Fruit fly (Drosophila melanogaster) whole organism, embryonic: ENCODE measurements around the gene CG7702.

ENCODE experiments used
- ATbp ChIP-seq: fragments of 200-800 bp; sonication (Bioruptor generic); optimal IDR thresholded peaks from 2 replicates; lab custom pipeline; 2017; ENCODE audit warnings: missing biosample characterization, mild to moderate bottlenecking, missing genetic modification characterization, missing genetic modification reagents
- CG11398 ChIP-seq: fragments of 200-800 bp; sonication (Bioruptor generic); optimal IDR thresholded peaks from 2 replicates; lab custom pipeline; 2016; ENCODE audit warnings: missing biosample characterization, missing genetic modification characterization
- CG12236 ChIP-seq: fragments of 200-800 bp; sonication (Bioruptor generic); optimal IDR thresholded peaks from 2 replicates; lab custom pipeline; 2016; ENCODE audit warnings: missing biosample characterization, missing genetic modification characterization
- CG1233 ChIP-seq: fragments of 200-800 bp; sonication (Bioruptor generic); optimal IDR thresholded peaks from 4 replicates; lab custom pipeline; 2018; ENCODE audit warnings: missing biosample characterization, mild to moderate bottlenecking, missing genetic modification characterization
- CG12659 ChIP-seq: fragments of 200-800 bp; sonication (Bioruptor generic); optimal IDR thresholded peaks from 3 replicates; lab custom pipeline; 2017; ENCODE audit warnings: mild to moderate bottlenecking, missing biosample characterization, missing genetic modification reagents, missing genetic modification characterization
- CG13287 ChIP-seq: fragments of 200-800 bp; sonication (Bioruptor generic); IDR thresholded peaks from 2 replicates; pipeline ENCODE4 v1.3.6; 2022; ENCODE audit warnings: missing biosample characterization, missing genetic modification characterization; ENCODE audit not compliant: partially characterized antibody
- CG13624 ChIP-seq: fragments of 200-800 bp; sonication (Bioruptor generic); optimal IDR thresholded peaks from 2 replicates; lab custom pipeline; 2016; ENCODE audit warnings: missing biosample characterization, missing genetic modification characterization
- CG14014 ChIP-seq: fragments of 200-800 bp; sonication (Bioruptor generic); IDR thresholded peaks from 2 replicates; pipeline ENCODE4 v1.3.6; 2022; ENCODE audit warnings: missing biosample characterization, missing genetic modification characterization
- CG14860 ChIP-seq: fragments of 200-800 bp; sonication (Bioruptor generic); IDR thresholded peaks from 3 replicates; pipeline ENCODE4 v1.3.6; 2022; ENCODE audit warnings: missing biosample characterization, missing genetic modification characterization; ENCODE audit not compliant: partially characterized antibody
- CG14965 ChIP-seq: fragments of 200-800 bp; sonication (Bioruptor generic); optimal IDR thresholded peaks from 2 replicates; lab custom pipeline; 2016; ENCODE audit warnings: missing biosample characterization, missing genetic modification characterization, borderline replicate concordance
- CG15514 ChIP-seq: fragments of 200-800 bp; sonication (Bioruptor generic); optimal IDR thresholded peaks from 3 replicates; lab custom pipeline; 2017; ENCODE audit warnings: missing biosample characterization, missing genetic modification characterization, mild to moderate bottlenecking, moderate library complexity, missing genetic modification reagents
- CG2199 ChIP-seq: fragments of 200-800 bp; sonication (Bioruptor generic); IDR thresholded peaks from 3 replicates; pipeline ENCODE4 v1.3.6; 2022; ENCODE audit warnings: missing biosample characterization, missing genetic modification characterization
- CG3163 ChIP-seq: fragments of 200-800 bp; sonication (Bioruptor generic); optimal IDR thresholded peaks from 3 replicates; lab custom pipeline; 2016; ENCODE audit warnings: missing biosample characterization, missing genetic modification characterization
- CG33213 ChIP-seq: fragments of 200-800 bp; sonication (Bioruptor generic); optimal IDR thresholded peaks from 3 replicates; lab custom pipeline; 2016; ENCODE audit warnings: missing biosample characterization, missing genetic modification characterization
- CG4617 ChIP-seq: fragments of 200-800 bp; sonication (Bioruptor generic); optimal IDR thresholded peaks from 3 replicates; lab custom pipeline; 2016; ENCODE audit warnings: missing biosample characterization, missing genetic modification characterization, borderline replicate concordance
- CG7745 ChIP-seq: fragments of 200-800 bp; sonication (Bioruptor generic); optimal IDR thresholded peaks from 2 replicates; lab custom pipeline; 2018; ENCODE audit warnings: missing biosample characterization, mild to moderate bottlenecking, missing genetic modification characterization, moderate library complexity
- CG8290 ChIP-seq, 3 experiments: fragments of 200-800 bp; sonication (Bioruptor generic); optimal IDR thresholded peaks; 2 replicates each; lab custom pipeline; 2016 to 2019; ENCODE audit warnings: missing biosample characterization in 3 of 3, missing genetic modification characterization in 3 of 3, mild to moderate bottlenecking in 2 of 3, moderate library complexity in 1 of 3
- CG9727 ChIP-seq: fragments of 200-800 bp; sonication (Bioruptor generic); optimal IDR thresholded peaks from 3 replicates; lab custom pipeline; 2017; ENCODE audit warnings: missing biosample characterization, mild to moderate bottlenecking, missing genetic modification characterization
- CTCF ChIP-seq: fragments of 200-800 bp; sonication (Bioruptor generic); optimal IDR thresholded peaks from 2 replicates; lab custom pipeline; 2017; ENCODE audit warnings: missing biosample characterization, mild to moderate bottlenecking, missing genetic modification characterization, moderate library complexity
- D19A ChIP-seq: fragments of 200-800 bp; optimal IDR thresholded peaks from 3 replicates; lab custom pipeline; 2019; ENCODE audit warnings: missing biosample characterization, mild to moderate bottlenecking, missing genetic modification characterization, moderate library complexity
- Dfd ChIP-seq, 2 experiments: fragments of >200 bp; optimal IDR thresholded peaks; 2 replicates each; lab custom pipeline; 2017; ENCODE audit warnings: missing biosample characterization in 2 of 2, missing genetic modification characterization in 2 of 2
- E2f1 ChIP-seq: fragments of 200-800 bp; sonication (Bioruptor generic); IDR thresholded peaks from 2 replicates; pipeline ENCODE4 v1.3.6; 2022; ENCODE audit warnings: missing biosample characterization, missing genetic modification characterization
- HLH4C ChIP-seq: fragments of 200-800 bp; sonication (Bioruptor generic); IDR thresholded peaks from 3 replicates; pipeline ENCODE4 v1.3.6; 2022; ENCODE audit warnings: missing biosample characterization, missing genetic modification characterization; ENCODE audit not compliant: partially characterized antibody
- HmgZ ChIP-seq: fragments of 200-800 bp; sonication (Bioruptor generic); optimal IDR thresholded peaks from 2 replicates; lab custom pipeline; 2018; ENCODE audit warnings: missing biosample characterization, mild to moderate bottlenecking, missing genetic modification characterization
- Jarid2 ChIP-seq: fragments of 200-800 bp; sonication (Bioruptor generic); optimal IDR thresholded peaks from 3 replicates; lab custom pipeline; 2017; ENCODE audit warnings: mild to moderate bottlenecking, missing biosample characterization, missing genetic modification reagents, missing genetic modification characterization
- Lpt ChIP-seq: fragments of >200 bp; optimal IDR thresholded peaks from 2 replicates; lab custom pipeline; 2018; ENCODE audit warnings: missing biosample characterization, missing genetic modification characterization
- Oli ChIP-seq: fragments of 200-800 bp; sonication (Bioruptor generic); optimal IDR thresholded peaks from 2 replicates; lab custom pipeline; 2018; ENCODE audit warnings: missing biosample characterization, mild to moderate bottlenecking, missing genetic modification characterization, moderate library complexity
- PHDP ChIP-seq: fragments of 200-800 bp; sonication (Bioruptor generic); optimal IDR thresholded peaks from 3 replicates; lab custom pipeline; 2018; ENCODE audit warnings: missing biosample characterization, mild to moderate bottlenecking, missing genetic modification characterization, moderate library complexity
- Stat92E ChIP-seq, 3 experiments: fragments of >200 bp in 2 of 3; fragments of 200-800 bp in 1 of 3; sonication (Bioruptor generic) in 1 of 3; optimal IDR thresholded peaks; 2 replicates each; lab custom pipeline; 2017 to 2019; ENCODE audit warnings: missing biosample characterization in 3 of 3, missing genetic modification characterization in 3 of 3, mild to moderate bottlenecking in 1 of 3, moderate library complexity in 1 of 3
- Trl ChIP-seq, 3 experiments: fragments of >200 bp in 2 of 3; fragments of 200-800 bp in 1 of 3; sonication (Bioruptor generic) in 1 of 3; optimal IDR thresholded peaks; 2 replicates in 1 of 3; 3 replicates in 2 of 3; lab custom pipeline; 2016 to 2017; ENCODE audit warnings: missing biosample characterization in 1 of 3, missing genetic modification characterization in 1 of 3
- al ChIP-seq: fragments of 200-800 bp; sonication (Bioruptor generic); IDR thresholded peaks from 2 replicates; pipeline ENCODE4 v1.3.6; 2022; ENCODE audit warnings: missing biosample characterization, missing genetic modification characterization
- ara ChIP-seq: fragments of 200-800 bp; sonication (Bioruptor generic); IDR thresholded peaks from 2 replicates; pipeline ENCODE4 v1.3.6; 2022; ENCODE audit warnings: missing biosample characterization, missing genetic modification characterization
- bbx ChIP-seq: fragments of 200-800 bp; sonication (Bioruptor generic); IDR thresholded peaks from 2 replicates; pipeline ENCODE4 v1.3.6; 2022; ENCODE audit warnings: missing biosample characterization, missing genetic modification characterization; ENCODE audit not compliant: partially characterized antibody
- br ChIP-seq: fragments of >200 bp; optimal IDR thresholded peaks from 2 replicates; lab custom pipeline; 2017
- btn ChIP-seq: fragments of 200-800 bp; sonication (Bioruptor generic); optimal IDR thresholded peaks from 2 replicates; lab custom pipeline; 2016; ENCODE audit warnings: missing biosample characterization, missing genetic modification characterization
- crp ChIP-seq, 2 experiments: fragments of 200-800 bp; sonication (Bioruptor generic); optimal IDR thresholded peaks; 2 replicates in 1 of 2; 3 replicates in 1 of 2; lab custom pipeline; 2017; ENCODE audit warnings: missing biosample characterization in 2 of 2, missing genetic modification characterization in 2 of 2, mild to moderate bottlenecking in 1 of 2, moderate library complexity in 1 of 2
- ewg ChIP-seq: fragments of 200-800 bp; sonication (Bioruptor generic); optimal IDR thresholded peaks from 3 replicates; lab custom pipeline; 2017; ENCODE audit warnings: mild to moderate bottlenecking, missing biosample characterization, missing genetic modification reagents, missing genetic modification characterization
- fd96Cb ChIP-seq: fragments of 200-800 bp; sonication (Bioruptor generic); optimal IDR thresholded peaks from 2 replicates; lab custom pipeline; 2018; ENCODE audit warnings: missing biosample characterization, mild to moderate bottlenecking, missing genetic modification characterization, moderate library complexity
- gfzf ChIP-seq: fragments of 200-800 bp; sonication (Bioruptor generic); optimal IDR thresholded peaks from 2 replicates; lab custom pipeline; 2016; ENCODE audit warnings: missing biosample characterization, mild to moderate bottlenecking, missing genetic modification characterization, moderate library complexity
- her ChIP-seq: fragments of 200-800 bp; sonication (Bioruptor generic); optimal IDR thresholded peaks from 2 replicates; lab custom pipeline; 2016; ENCODE audit warnings: missing biosample characterization, missing genetic modification characterization
- hth ChIP-seq: fragments of >200 bp; optimal IDR thresholded peaks from 2 replicates; lab custom pipeline; 2017; ENCODE audit warnings: inconsistent platforms
- kay ChIP-seq: fragments of 200-800 bp; sonication (Bioruptor generic); optimal IDR thresholded peaks from 2 replicates; lab custom pipeline; 2016; ENCODE audit warnings: missing biosample characterization, missing genetic modification characterization
- maf-S ChIP-seq: fragments of 200-800 bp; sonication (Bioruptor generic); optimal IDR thresholded peaks from 2 replicates; lab custom pipeline; 2016; ENCODE audit warnings: missing biosample characterization, missing genetic modification characterization
- otp ChIP-seq: fragments of 200-800 bp; sonication (Bioruptor generic); IDR thresholded peaks from 3 replicates; pipeline ENCODE4, ENCODE4 v1.3.6; 2022; ENCODE audit warnings: missing biosample characterization, missing genetic modification characterization
- pzg ChIP-seq: fragments of 200-800 bp; sonication (Bioruptor generic); optimal IDR thresholded peaks from 3 replicates; lab custom pipeline; 2018; ENCODE audit warnings: missing biosample characterization, mild to moderate bottlenecking, missing genetic modification characterization, moderate library complexity
- sob ChIP-seq: fragments of 200-800 bp; sonication (Bioruptor generic); IDR thresholded peaks from 2 replicates; pipeline ENCODE4 v1.3.6; 2022; ENCODE audit warnings: missing biosample characterization, missing genetic modification characterization
- sr ChIP-seq: fragments of 200-800 bp; sonication (Bioruptor generic); IDR thresholded peaks from 3 replicates; pipeline ENCODE4 v1.3.6; 2022; ENCODE audit warnings: missing biosample characterization, missing genetic modification characterization
- tll ChIP-seq, 2 experiments: fragments of 200-800 bp in 1 of 2; fragments of >200 bp in 1 of 2; sonication (Bioruptor generic) in 1 of 2; optimal IDR thresholded peaks; 2 replicates each; lab custom pipeline; 2017 to 2019; ENCODE audit warnings: missing biosample characterization in 2 of 2, missing genetic modification characterization in 2 of 2, mild to moderate bottlenecking in 1 of 2, moderate library complexity in 1 of 2
- trh ChIP-seq: fragments of 200-800 bp; sonication (Bioruptor generic); optimal IDR thresholded peaks from 2 replicates; lab custom pipeline; 2016; ENCODE audit warnings: missing biosample characterization, missing genetic modification characterization
- zen2 ChIP-seq: fragments of 200-800 bp; sonication (Bioruptor generic); IDR thresholded peaks from 3 replicates; pipeline ENCODE4 v1.3.6; 2022; ENCODE audit warnings: missing biosample characterization, missing genetic modification characterization; ENCODE audit not compliant: partially characterized antibody

Gene CG7702

dm6 chr3R:18621230-18621629 lies 48.0 kb upstream of the CG7702 start, which contains the start of gene CG14304 (continued):
- no peak for TF ChIP-seq CG9727
- peak; percentile 97 for TF ChIP-seq CG3163 (GFP tag; lab: Kevin White, UChicago)
- TF ChIP-seq zen2 (GFP tag; lab: Robert Waterston, UW) = 0 out of 3 replicates have a peak, but pooled peaks have one; percentile 17
- TF ChIP-seq bbx (GFP tag; lab: Robert Waterston, UW) = peak; percentile 49; the same call in 1 of the 2 replicates
- TF ChIP-seq al = no peak
- TF ChIP-seq CG13287 (GFP tag; lab: Robert Waterston, UW) = peak; percentile 50; the same call in 1 of the 2 replicates
- TF ChIP-seq sr (GFP tag; lab: Robert Waterston, UW) = no peak
- TF ChIP-seq CG4617 = no peak
- TF ChIP-seq pzg = no peak
- TF ChIP-seq Oli = no peak
- TF ChIP-seq Trl (optimal IDR thresholded peaks at IDR 0.05; lab: Kevin White, UChicago) = peak; percentile 25 to 28
- no peak for TF ChIP-seq Trl (GFP tag; optimal IDR thresholded peaks at IDR 0.05; lab: Kevin White, UChicago)
- no peak for TF ChIP-seq CG15514 (GFP tag; lab: Kevin White, UChicago)
- no peak for TF ChIP-seq CG12236 (GFP tag; lab: Kevin White, UChicago)
- no peak for TF ChIP-seq CG14965 (GFP tag; lab: Kevin White, UChicago)
- no peak for TF ChIP-seq btn (GFP tag; lab: Kevin White, UChicago)
- no peak for TF ChIP-seq tll (GFP tag; optimal IDR thresholded peaks at IDR 0.05; lab: Kevin White, UChicago)
- TF ChIP-seq CG11398 (GFP tag; lab: Kevin White, UChicago) = no peak
- no peak for TF ChIP-seq CG14014
- TF ChIP-seq otp (GFP tag; lab: Robert Waterston, UW) = no peak
- no peak for TF ChIP-seq trh (GFP tag; lab: Kevin White, UChicago)
- TF ChIP-seq ewg (GFP tag; lab: Kevin White, UChicago) = peak; percentile 31
- TF ChIP-seq hth (lab: Kevin White, UChicago) = no peak
- no peak for TF ChIP-seq CG8290 (GFP tag; optimal IDR thresholded peaks at IDR 0.05; lab: Kevin White, UChicago)
- no peak for TF ChIP-seq CG8290 (tag; optimal IDR thresholded peaks at IDR 0.05; lab: Kevin White, UChicago)
- TF ChIP-seq CTCF (GFP tag; lab: Kevin White, UChicago) = peak; percentile 55
- TF ChIP-seq HLH4C = no peak
- no peak for TF ChIP-seq crp (GFP tag; optimal IDR thresholded peaks at IDR 0.05; lab: Kevin White, UChicago)
- TF ChIP-seq E2f1 (GFP tag; lab: Robert Waterston, UW) = no peak
- no peak for TF ChIP-seq Lpt
- TF ChIP-seq CG33213 (GFP tag; lab: Kevin White, UChicago) = no peak
- no peak for TF ChIP-seq br (lab: Kevin White, UChicago)
- no peak for TF ChIP-seq gfzf (GFP tag; lab: Kevin White, UChicago)
- no peak for TF ChIP-seq ara (GFP tag; lab: Robert Waterston, UW)
- no peak for TF ChIP-seq HmgZ (tag; lab: Kevin White, UChicago)
- no peak for TF ChIP-seq Stat92E (GFP tag; optimal IDR thresholded peaks at IDR 0.05; lab: Kevin White, UChicago)
- no peak; the same call in 2 of the 3 replicates for TF ChIP-seq CG2199 (GFP tag; lab: Robert Waterston, UW)
- TF ChIP-seq her (GFP tag; lab: Kevin White, UChicago) = no peak
- TF ChIP-seq sob (GFP tag; lab: Robert Waterston, UW) = no peak
- TF ChIP-seq D19A = no peak
- no peak for TF ChIP-seq maf-S (GFP tag; lab: Kevin White, UChicago)
- TF ChIP-seq fd96Cb (tag; lab: Kevin White, UChicago) = no peak
- TF ChIP-seq CG7745 (tag; lab: Kevin White, UChicago) = no peak
- TF ChIP-seq Dfd (GFP tag; optimal IDR thresholded peaks at IDR 0.05; lab: Kevin White, UChicago) = peak in 1 of 2 experiments; percentile 39
- peak; percentile 46 for TF ChIP-seq kay (GFP tag; lab: Kevin White, UChicago)
- TF ChIP-seq Jarid2 (GFP tag; lab: Kevin White, UChicago) = peak; percentile 35
- TF ChIP-seq ATbp (GFP tag; lab: Kevin White, UChicago) = no peak
- TF ChIP-seq CG13624 (GFP tag; lab: Kevin White, UChicago) = no peak
- no peak for TF ChIP-seq CG14860 (GFP tag; lab: Robert Waterston, UW)
- no peak for TF ChIP-seq PHDP (tag; lab: Kevin White, UChicago)
- TF ChIP-seq CG12659 (GFP tag; lab: Kevin White, UChicago) = no peak
- TF ChIP-seq CG1233 (GFP tag; lab: Kevin White, UChicago) = no peak
